Worm (Caenorhabditis elegans) whole organism, L2 larva: Measurements from ENCODE around the gene Y17G7B.18.
"Not testable (repeated sequence)": the region's sequence is repeated elsewhere in the genome, so short reads cannot be mapped to it uniquely, and the experiment has no call there.

Source experiments
- C34F6.9 ChIP-seq: fragments of 150-350 bp; optimal IDR thresholded peaks from 2 replicates; lab custom pipeline; 2014; ENCODE audit warnings: missing biosample characterization, missing genetic modification characterization
- F13H6.1 ChIP-seq: sonication (generic microtip); optimal IDR thresholded peaks from 2 replicates; lab custom pipeline; 2016; ENCODE audit warnings: missing genetic modification characterization, missing compliant biosample characterization
- R02D3.7 ChIP-seq: fragments of 150-350 bp; optimal IDR thresholded peaks from 2 replicates; lab custom pipeline; 2014; ENCODE audit warnings: missing biosample characterization, missing genetic modification characterization
- ZK546.5 ChIP-seq: sonication (generic microtip); optimal IDR thresholded peaks from 2 replicates; lab custom pipeline; 2017; ENCODE audit warnings: missing biosample characterization, missing genetic modification characterization
- alr-1 ChIP-seq: fragments of 150-350 bp; optimal IDR thresholded peaks from 2 replicates; lab custom pipeline; 2014; ENCODE audit warnings: missing biosample characterization, missing genetic modification characterization
- aly-2 ChIP-seq: fragments of 150-350 bp; optimal IDR thresholded peaks from 2 replicates; lab custom pipeline; 2014; ENCODE audit warnings: missing biosample characterization, missing genetic modification characterization
- ama-1 ChIP-seq: fragments of 150-350 bp; optimal IDR thresholded peaks from 2 replicates; lab custom pipeline; 2018; ENCODE audit warnings: inconsistent platforms
- blmp-1 ChIP-seq: sonication (generic microtip); optimal IDR thresholded peaks from 2 replicates; lab custom pipeline; 2017; ENCODE audit warnings: missing genetic modification characterization, mild to moderate bottlenecking, missing compliant biosample characterization, antibody characterized with exemption, moderate library complexity; ENCODE audit not compliant: insufficient read depth
- crh-2 ChIP-seq: sonication (generic microtip); optimal IDR thresholded peaks from 2 replicates; lab custom pipeline; 2017; ENCODE audit warnings: missing biosample characterization, missing genetic modification characterization
- dmd-4 ChIP-seq: sonication (generic microtip); optimal IDR thresholded peaks from 2 replicates; lab custom pipeline; 2017; ENCODE audit warnings: missing biosample characterization, missing genetic modification characterization
- egl-27 ChIP-seq: sonication (generic microtip); optimal IDR thresholded peaks from 3 replicates; lab custom pipeline; 2017; ENCODE audit warnings: missing biosample characterization, missing genetic modification reagents, missing genetic modification characterization
- elt-1 ChIP-seq: fragments of 150-350 bp; optimal IDR thresholded peaks from 2 replicates; lab custom pipeline; 2014; ENCODE audit warnings: missing biosample characterization, missing genetic modification characterization
- elt-3 ChIP-seq: sonication (generic microtip); optimal IDR thresholded peaks from 2 replicates; lab custom pipeline; 2017; ENCODE audit warnings: missing biosample characterization, missing genetic modification characterization
- fos-1 ChIP-seq: fragments of 150-350 bp; optimal IDR thresholded peaks from 2 replicates; lab custom pipeline; 2014; ENCODE audit warnings: missing biosample characterization, missing genetic modification characterization
- gmeb-1 ChIP-seq: fragments of 150-350 bp; optimal IDR thresholded peaks from 2 replicates; lab custom pipeline; 2014; ENCODE audit warnings: missing biosample characterization, missing genetic modification characterization
- lin-13 ChIP-seq: fragments of 150-350 bp; optimal IDR thresholded peaks from 2 replicates; lab custom pipeline; 2014; ENCODE audit warnings: missing biosample characterization, missing genetic modification reagents, missing genetic modification characterization
- lsy-2 ChIP-seq, 2 experiments: fragments of 150-350 bp in 1 of 2; sonication (generic microtip) in 1 of 2; optimal IDR thresholded peaks; 2 replicates each; lab custom pipeline; 2014 to 2017; ENCODE audit warnings: missing biosample characterization in 2 of 2, missing genetic modification characterization in 2 of 2
- mab-5 ChIP-seq: fragments of 150-350 bp; optimal IDR thresholded peaks from 2 replicates; lab custom pipeline; 2014; ENCODE audit warnings: missing biosample characterization, missing genetic modification characterization
- mdl-1 ChIP-seq, 2 experiments: fragments of 150-350 bp in 1 of 2; sonication (generic microtip) in 1 of 2; optimal IDR thresholded peaks; 2 replicates each; lab custom pipeline; 2017; ENCODE audit warnings: missing biosample characterization in 2 of 2, missing genetic modification characterization in 2 of 2
- nhr-11 ChIP-seq: fragments of 150-350 bp; optimal IDR thresholded peaks from 2 replicates; lab custom pipeline; 2014; ENCODE audit warnings: missing biosample characterization, missing genetic modification characterization
- nhr-129 ChIP-seq: fragments of 150-350 bp; optimal IDR thresholded peaks from 2 replicates; lab custom pipeline; 2014; ENCODE audit warnings: missing biosample characterization, missing genetic modification characterization
- nhr-21 ChIP-seq: fragments of 150-350 bp; optimal IDR thresholded peaks from 2 replicates; lab custom pipeline; 2014; ENCODE audit warnings: missing biosample characterization, missing genetic modification characterization
- nhr-23 ChIP-seq: fragments of 150-350 bp; optimal IDR thresholded peaks from 2 replicates; lab custom pipeline; 2014; ENCODE audit warnings: missing biosample characterization, missing genetic modification reagents, missing genetic modification characterization
- nhr-25 ChIP-seq: fragments of 150-350 bp; sonication (generic microtip); optimal IDR thresholded peaks from 3 replicates; lab custom pipeline; 2014; ENCODE audit warnings: missing biosample characterization, missing genetic modification characterization
- nhr-6 ChIP-seq: fragments of 150-350 bp; optimal IDR thresholded peaks from 2 replicates; lab custom pipeline; 2014; ENCODE audit warnings: missing biosample characterization, missing genetic modification characterization
- nhr-77 ChIP-seq: fragments of 150-350 bp; optimal IDR thresholded peaks from 2 replicates; lab custom pipeline; 2014; ENCODE audit warnings: missing biosample characterization, missing genetic modification characterization
- peb-1 ChIP-seq: fragments of 150-350 bp; optimal IDR thresholded peaks from 2 replicates; lab custom pipeline; 2014; ENCODE audit warnings: missing biosample characterization, missing genetic modification characterization
- sem-4 ChIP-seq: fragments of 150-350 bp; optimal IDR thresholded peaks from 2 replicates; lab custom pipeline; 2014; ENCODE audit warnings: missing biosample characterization, missing genetic modification reagents, missing genetic modification characterization
- sma-3 ChIP-seq: sonication (generic microtip); optimal IDR thresholded peaks from 2 replicates; lab custom pipeline; 2016; ENCODE audit warnings: missing genetic modification reagents, missing genetic modification characterization, missing compliant biosample characterization
- sma-9 ChIP-seq, 2 experiments: fragments of 150-350 bp in 1 of 2; sonication (generic microtip) in 1 of 2; optimal IDR thresholded peaks; 2 replicates each; lab custom pipeline; 2014 to 2016; ENCODE audit warnings: missing genetic modification characterization in 2 of 2, mild to moderate bottlenecking in 1 of 2, missing biosample characterization in 1 of 2, missing compliant biosample characterization in 1 of 2, missing genetic modification reagents in 1 of 2, moderate library complexity in 1 of 2
- snpc-4 ChIP-seq: fragments of 150-350 bp; optimal IDR thresholded peaks from 2 replicates; lab custom pipeline; 2014; ENCODE audit warnings: missing biosample characterization, missing genetic modification characterization
- unc-55 ChIP-seq: fragments of 150-350 bp; sonication (generic microtip); optimal IDR thresholded peaks from 3 replicates; lab custom pipeline; 2014; ENCODE audit warnings: missing biosample characterization, missing genetic modification reagents, missing genetic modification characterization
- unc-62 ChIP-seq: fragments of 150-350 bp; optimal IDR thresholded peaks from 2 replicates; lab custom pipeline; 2014; ENCODE audit warnings: missing biosample characterization, missing genetic modification reagents, missing genetic modification characterization
- zag-1 ChIP-seq: fragments of 150-350 bp; optimal IDR thresholded peaks from 2 replicates; lab custom pipeline; 2014; ENCODE audit warnings: missing biosample characterization, missing genetic modification characterization
- ztf-4 ChIP-seq: fragments of 150-350 bp; optimal IDR thresholded peaks from 2 replicates; lab custom pipeline; 2014; ENCODE audit warnings: missing biosample characterization, missing genetic modification characterization

The Y17G7B.18 gene

ce11 chrII:12107840-12108239 is at the start of gene Y17G7B.18:
Y17G7B.18 (minus strand) TSS chrII:12107857.
- TF ChIP-seq R02D3.7 (tag; lab: Kevin White, UChicago) (peak; percentile 25), aly-2 (tag; lab: Kevin White, UChicago) (no peak), fos-1 (peak; percentile 8), peb-1 (tag; lab: Kevin White, UChicago) (no peak), lsy-2 (tag; optimal IDR thresholded peaks at IDR 0.05; lab: Kevin White, UChicago) (peak; percentile 72 to 83), sma-3 (GFP tag; lab: Kevin White, UChicago) (peak; percentile 18), nhr-6 (tag; lab: Kevin White, UChicago) (peak; percentile 35), lin-13 (GFP tag; lab: Kevin White, UChicago) (peak; percentile 69), egl-27 (tag; lab: Kevin White, UChicago) (peak; percentile 56), nhr-21 (tag; lab: Kevin White, UChicago) (peak; percentile 35), unc-55 (peak; percentile 93), mdl-1 (tag; optimal IDR thresholded peaks at IDR 0.05; lab: Kevin White, UChicago) (peak in 1 of 2 experiments; percentile 57), sma-9 (GFP tag; optimal IDR thresholded peaks at IDR 0.05; lab: Kevin White, UChicago) (no peak), sma-9 (tag; optimal IDR thresholded peaks at IDR 0.05; lab: Kevin White, UChicago) (no peak), ZK546.5 (tag; lab: Kevin White, UChicago) (no peak), snpc-4 (tag; lab: Kevin White, UChicago) (peak; percentile 64), mab-5 (tag; lab: Kevin White, UChicago) (peak; percentile 28), gmeb-1 (tag; lab: Kevin White, UChicago) (peak; percentile 96), nhr-23 (no peak), dmd-4 (tag; lab: Kevin White, UChicago) (no peak), alr-1 (tag; lab: Kevin White, UChicago) (no peak), crh-2 (tag; lab: Kevin White, UChicago) (peak; percentile 68), nhr-25 (tag; lab: Kevin White, UChicago) (peak; percentile 32), sem-4 (peak; percentile 22), F13H6.1 (tag; lab: Kevin White, UChicago) (peak; percentile 34), nhr-129 (tag; lab: Kevin White, UChicago) (peak; percentile 62), C34F6.9 (tag; lab: Kevin White, UChicago) (peak; percentile 90), zag-1 (tag; lab: Kevin White, UChicago) (no peak), ztf-4 (tag; lab: Kevin White, UChicago) (no peak), ama-1 (lab: Kevin White, UChicago) (no peak)

ce11 chrII:12154186-12154585 is 46.5 kb upstream of the Y17G7B.18 start, which contains the start of gene Y57A10A.5:
Y57A10A.5 (plus strand) TSS chrII:12154486.
- TF ChIP-seq blmp-1, nhr-77, elt-1 (tag; lab: Kevin White, UChicago): not testable (repeated sequence)
- TF ChIP-seq, all 48 proteins: peak for 0; not testable (repeated sequence) for 48

ce11 chrII:12151640-12152039 is 44.0 kb upstream of the Y17G7B.18 start, which contains the start of gene Y57A10A.4:
Y57A10A.4 (plus strand) TSS chrII:12151940.
- TF ChIP-seq sem-4; unc-62 (GFP tag; lab: Kevin White, UChicago); peb-1 (tag; lab: Kevin White, UChicago): not testable (repeated sequence)

- TF ChIP-seq snpc-4 (tag; lab: Kevin White, UChicago), result no peak
- TF ChIP-seq gmeb-1 (tag; lab: Kevin White, UChicago), result no peak
- no peak for TF ChIP-seq nhr-11 (tag; lab: Kevin White, UChicago)
- no peak for TF ChIP-seq mdl-1 (tag; optimal IDR thresholded peaks at IDR 0.05; lab: Kevin White, UChicago)
- TF ChIP-seq sma-3 (GFP tag; lab: Kevin White, UChicago), result no peak
- no peak for TF ChIP-seq elt-3 (tag; lab: Kevin White, UChicago)
- TF ChIP-seq nhr-25 (tag; lab: Kevin White, UChicago), result no peak
- no peak for TF ChIP-seq peb-1 (tag; lab: Kevin White, UChicago)
Observed at ce11 chrII:12150227-12150626, 42.6 kb upstream of the Y17G7B.18 start.
